Worm (Caenorhabditis elegans): ENCODE measurements around the gene C49F5.8.

ce11 chrX:12006470-12006869, 46.5 kb downstream of the C49F5.8 start:
- no peak for TF ChIP-seq nhr-11 (tag; optimal IDR thresholded peaks at IDR 0.05)
- TF ChIP-seq unc-130 (GFP tag; optimal IDR thresholded peaks at IDR 0.05), result no peak
- no peak for TF ChIP-seq skn-1 (tag; optimal IDR thresholded peaks at IDR 0.05)
- no peak for TF ChIP-seq snpc-4 (tag; optimal IDR thresholded peaks at IDR 0.05)
- TF ChIP-seq zag-1 (tag; optimal IDR thresholded peaks at IDR 0.05), result no peak
- TF ChIP-seq hif-1 (tag; optimal IDR thresholded peaks at IDR 0.05), result no peak
- no peak for TF ChIP-seq nhr-10 (tag; optimal IDR thresholded peaks at IDR 0.05)

Measured in whole organism, L4 larva.